Fruit fly (Drosophila melanogaster) whole organism, embryonic: ENCODE measurements around the gene Pde9.
A peak's percentile ranks its signal among the peaks of the same experiment; 100 is the strongest.

Experiments used
- Ada2b ChIP-seq: fragments of 200-800 bp; sonication (Bioruptor generic); IDR thresholded peaks from 2 replicates; pipeline ENCODE4 v1.3.6; 2022; ENCODE audit warnings: missing biosample characterization, missing genetic modification characterization
- Atf3 ChIP-seq: fragments of 200-800 bp; sonication (Bioruptor generic); optimal IDR thresholded peaks from 3 replicates; lab custom pipeline; 2016; ENCODE audit warnings: missing biosample characterization, missing genetic modification characterization
- B-H1 ChIP-seq: fragments of 200-800 bp; sonication (Bioruptor generic); IDR thresholded peaks from 3 replicates; pipeline ENCODE4 v1.3.6; 2022; ENCODE audit warnings: missing biosample characterization, missing genetic modification characterization
- Bgb ChIP-seq: fragments of 200-800 bp; sonication (Bioruptor generic); IDR thresholded peaks from 2 replicates; pipeline ENCODE4 v1.3.6; 2022; ENCODE audit warnings: missing biosample characterization, missing genetic modification characterization; ENCODE audit not compliant: partially characterized antibody
- BtbVII ChIP-seq: fragments of 200-800 bp; sonication (Bioruptor generic); optimal IDR thresholded peaks from 3 replicates; lab custom pipeline; 2017; ENCODE audit warnings: missing biosample characterization, mild to moderate bottlenecking, missing genetic modification characterization
- CG10321 ChIP-seq: fragments of 200-800 bp; sonication (Bioruptor generic); IDR thresholded peaks from 2 replicates; pipeline ENCODE4 v1.3.6; 2022; ENCODE audit warnings: missing biosample characterization, missing genetic modification characterization
- CG11398 ChIP-seq: fragments of 200-800 bp; sonication (Bioruptor generic); optimal IDR thresholded peaks from 2 replicates; lab custom pipeline; 2016; ENCODE audit warnings: missing biosample characterization, missing genetic modification characterization
- CG12236 ChIP-seq: fragments of 200-800 bp; sonication (Bioruptor generic); optimal IDR thresholded peaks from 2 replicates; lab custom pipeline; 2016; ENCODE audit warnings: missing biosample characterization, missing genetic modification characterization
- CG12391 ChIP-seq: fragments of 200-800 bp; sonication (Bioruptor generic); optimal IDR thresholded peaks from 3 replicates; lab custom pipeline; 2018; ENCODE audit warnings: missing biosample characterization, mild to moderate bottlenecking, missing genetic modification characterization, moderate library complexity
- CG13894 ChIP-seq: fragments of 200-800 bp; sonication (Bioruptor generic); optimal IDR thresholded peaks from 3 replicates; lab custom pipeline; 2018; ENCODE audit warnings: missing biosample characterization, mild to moderate bottlenecking, missing genetic modification characterization, moderate library complexity
- CG14965 ChIP-seq: fragments of 200-800 bp; sonication (Bioruptor generic); optimal IDR thresholded peaks from 2 replicates; lab custom pipeline; 2016; ENCODE audit warnings: missing biosample characterization, missing genetic modification characterization, borderline replicate concordance
- CG1602 ChIP-seq: fragments of 200-800 bp; sonication (Bioruptor generic); optimal IDR thresholded peaks from 3 replicates; lab custom pipeline; 2016; ENCODE audit warnings: missing biosample characterization, missing genetic modification characterization
- CG7928 ChIP-seq: fragments of 200-800 bp; sonication (Bioruptor generic); optimal IDR thresholded peaks from 2 replicates; lab custom pipeline; 2017; ENCODE audit warnings: missing biosample characterization, mild to moderate bottlenecking, missing genetic modification characterization
- CG7963 ChIP-seq: fragments of 200-800 bp; sonication (Bioruptor generic); IDR thresholded peaks from 3 replicates; pipeline ENCODE4 v1.3.6; 2022; ENCODE audit warnings: missing biosample characterization, missing genetic modification characterization; ENCODE audit not compliant: partially characterized antibody
- CG7987 ChIP-seq: fragments of 200-800 bp; sonication (Bioruptor generic); optimal IDR thresholded peaks from 2 replicates; lab custom pipeline; 2018; ENCODE audit warnings: missing biosample characterization, mild to moderate bottlenecking, missing genetic modification characterization, moderate library complexity
- CG8281 ChIP-seq: fragments of 200-800 bp; sonication (Bioruptor generic); optimal IDR thresholded peaks from 2 replicates; lab custom pipeline; 2018; ENCODE audit warnings: missing biosample characterization, mild to moderate bottlenecking, missing genetic modification characterization, moderate library complexity
- Dad ChIP-seq: fragments of 200-800 bp; sonication (Bioruptor generic); optimal IDR thresholded peaks from 3 replicates; lab custom pipeline; 2016; ENCODE audit warnings: missing biosample characterization, missing genetic modification characterization
- Deaf1 ChIP-seq: fragments of 200-800 bp; optimal IDR thresholded peaks from 3 replicates; lab custom pipeline; 2019; ENCODE audit warnings: missing biosample characterization, mild to moderate bottlenecking, missing genetic modification characterization, moderate library complexity
- E2f2 ChIP-seq: fragments of 200-800 bp; sonication (Bioruptor generic); IDR thresholded peaks from 2 replicates; pipeline ENCODE4 v1.3.6; 2022; ENCODE audit warnings: missing biosample characterization, missing genetic modification characterization
- Eip74EF ChIP-seq, 2 experiments: fragments of 200-800 bp in 1 of 2; fragments of >200 bp in 1 of 2; sonication (Bioruptor generic) in 1 of 2; optimal IDR thresholded peaks; 2 replicates each; lab custom pipeline; 2017 to 2019; ENCODE audit warnings: missing biosample characterization in 2 of 2, missing genetic modification characterization in 2 of 2, mild to moderate bottlenecking in 1 of 2, moderate library complexity in 1 of 2
- Ets97D ChIP-seq: fragments of 200-800 bp; sonication (Bioruptor generic); optimal IDR thresholded peaks from 3 replicates; lab custom pipeline; 2016; ENCODE audit warnings: missing biosample characterization, missing genetic modification characterization
- HLH3B ChIP-seq: fragments of 200-800 bp; sonication (Bioruptor generic); IDR thresholded peaks from 2 replicates; pipeline ENCODE4 v1.3.6; 2022; ENCODE audit warnings: missing biosample characterization, missing genetic modification characterization
- Ptx1 ChIP-seq: fragments of 200-800 bp; sonication (Bioruptor generic); IDR thresholded peaks from 2 replicates; pipeline ENCODE4 v1.3.6; 2022; ENCODE audit warnings: missing biosample characterization, missing genetic modification characterization
- Sry-β ChIP-seq: fragments of 200-800 bp; sonication (Bioruptor generic); optimal IDR thresholded peaks from 2 replicates; lab custom pipeline; 2018; ENCODE audit warnings: missing biosample characterization, mild to moderate bottlenecking, missing genetic modification characterization, moderate library complexity
- abd-A ChIP-seq: fragments of 200-800 bp; sonication (Bioruptor generic); optimal IDR thresholded peaks from 3 replicates; lab custom pipeline; 2019; ENCODE audit warnings: missing biosample characterization, mild to moderate bottlenecking, missing genetic modification characterization, moderate library complexity
- al ChIP-seq: fragments of 200-800 bp; sonication (Bioruptor generic); IDR thresholded peaks from 2 replicates; pipeline ENCODE4 v1.3.6; 2022; ENCODE audit warnings: missing biosample characterization, missing genetic modification characterization
- bab2 ChIP-seq: fragments of 200-800 bp; sonication (Bioruptor generic); optimal IDR thresholded peaks from 2 replicates; lab custom pipeline; 2016; ENCODE audit warnings: missing biosample characterization, missing genetic modification characterization
- chif ChIP-seq, 2 experiments: fragments of 200-800 bp; sonication (Bioruptor generic); optimal IDR thresholded peaks; 3 replicates each; lab custom pipeline; 2016; ENCODE audit warnings: missing biosample characterization in 2 of 2, missing genetic modification characterization in 2 of 2
- fru ChIP-seq: fragments of >200 bp; optimal IDR thresholded peaks from 2 replicates; lab custom pipeline; 2017
- ftz-f1 ChIP-seq: fragments of 200-800 bp; sonication (Bioruptor generic); optimal IDR thresholded peaks from 2 replicates; lab custom pipeline; 2016; ENCODE audit warnings: missing biosample characterization, missing genetic modification characterization
- h ChIP-seq: fragments of >200 bp; optimal IDR thresholded peaks from 2 replicates; lab custom pipeline; 2017
- hkb ChIP-seq, 2 experiments: fragments of 200-800 bp in 1 of 2; fragments of >200 bp in 1 of 2; sonication (Bioruptor generic) in 1 of 2; IDR thresholded peaks in 1 of 2; optimal IDR thresholded peaks in 1 of 2; 2 replicates each; pipeline versions ENCODE4 v1.3.6 to Lab custom; 2017 to 2022; ENCODE audit warnings: missing biosample characterization in 1 of 2, missing genetic modification characterization in 1 of 2
- kah ChIP-seq: fragments of 200-800 bp; sonication (Bioruptor generic); optimal IDR thresholded peaks from 2 replicates; lab custom pipeline; 2018; ENCODE audit warnings: missing biosample characterization, mild to moderate bottlenecking, missing genetic modification characterization
- kay ChIP-seq: fragments of 200-800 bp; sonication (Bioruptor generic); optimal IDR thresholded peaks from 2 replicates; lab custom pipeline; 2016; ENCODE audit warnings: missing biosample characterization, missing genetic modification characterization
- lilli ChIP-seq: fragments of 200-800 bp; sonication (Bioruptor generic); optimal IDR thresholded peaks from 3 replicates; lab custom pipeline; 2016; ENCODE audit warnings: missing biosample characterization, missing genetic modification characterization
- nau ChIP-seq: fragments of 200-800 bp; sonication (Bioruptor generic); optimal IDR thresholded peaks from 3 replicates; lab custom pipeline; 2017; ENCODE audit warnings: missing biosample characterization, mild to moderate bottlenecking, missing genetic modification characterization, missing genetic modification reagents
- pan ChIP-seq, 4 experiments: fragments of >200 bp in 3 of 4; fragments of 200-800 bp in 1 of 4; sonication (Bioruptor generic) in 1 of 4; optimal IDR thresholded peaks in 3 of 4; IDR thresholded peaks in 1 of 4; 2 replicates each; pipeline versions ENCODE4 v1.3.6 to Lab custom; 2017 to 2022; ENCODE audit warnings: missing biosample characterization in 2 of 4, missing genetic modification characterization in 2 of 4, mixed read lengths in 1 of 4
- peb ChIP-seq: fragments of 200-800 bp; sonication (Bioruptor generic); IDR thresholded peaks from 2 replicates; pipeline ENCODE4 v1.3.6; 2022; ENCODE audit warnings: missing biosample characterization, missing genetic modification characterization
- schlank ChIP-seq: fragments of 200-800 bp; sonication (Bioruptor generic); optimal IDR thresholded peaks from 2 replicates; lab custom pipeline; 2018; ENCODE audit warnings: missing biosample characterization, mild to moderate bottlenecking, missing genetic modification characterization
- sd ChIP-seq: fragments of 200-800 bp; sonication (Bioruptor generic); optimal IDR thresholded peaks from 3 replicates; lab custom pipeline; 2018; ENCODE audit warnings: missing biosample characterization, mild to moderate bottlenecking, missing genetic modification characterization, moderate library complexity
- sima ChIP-seq: fragments of 200-800 bp; sonication (Bioruptor generic); optimal IDR thresholded peaks from 2 replicates; lab custom pipeline; 2016; ENCODE audit warnings: missing biosample characterization, missing genetic modification characterization
- sisA ChIP-seq: fragments of 200-800 bp; sonication (Bioruptor generic); IDR thresholded peaks from 2 replicates; pipeline ENCODE4 v1.3.6; 2022; ENCODE audit warnings: missing biosample characterization, missing genetic modification characterization
- slou ChIP-seq: fragments of 200-800 bp; sonication (Bioruptor generic); optimal IDR thresholded peaks from 3 replicates; lab custom pipeline; 2016; ENCODE audit warnings: missing biosample characterization, missing genetic modification characterization
- sr ChIP-seq: fragments of 200-800 bp; sonication (Bioruptor generic); IDR thresholded peaks from 3 replicates; pipeline ENCODE4 v1.3.6; 2022; ENCODE audit warnings: missing biosample characterization, missing genetic modification characterization
- stc ChIP-seq: fragments of 200-800 bp; sonication (Bioruptor generic); IDR thresholded peaks from 2 replicates; pipeline ENCODE4 v1.3.6; 2022; ENCODE audit warnings: missing biosample characterization, missing genetic modification characterization
- tio ChIP-seq: fragments of 200-800 bp; sonication (Bioruptor generic); optimal IDR thresholded peaks from 2 replicates; lab custom pipeline; 2017; ENCODE audit warnings: missing biosample characterization, missing genetic modification characterization, inconsistent platforms
- vnd ChIP-seq: fragments of 200-800 bp; sonication (Bioruptor generic); IDR thresholded peaks from 3 replicates; pipeline ENCODE4 v1.3.6; 2022; ENCODE audit warnings: missing biosample characterization, missing genetic modification characterization; ENCODE audit not compliant: partially characterized antibody
- zfh1 ChIP-seq: fragments of 200-800 bp; sonication (Bioruptor generic); IDR thresholded peaks from 3 replicates; pipeline ENCODE4 v1.3.6; 2022; ENCODE audit warnings: missing biosample characterization, missing genetic modification characterization

The Pde9 gene

DNA sequence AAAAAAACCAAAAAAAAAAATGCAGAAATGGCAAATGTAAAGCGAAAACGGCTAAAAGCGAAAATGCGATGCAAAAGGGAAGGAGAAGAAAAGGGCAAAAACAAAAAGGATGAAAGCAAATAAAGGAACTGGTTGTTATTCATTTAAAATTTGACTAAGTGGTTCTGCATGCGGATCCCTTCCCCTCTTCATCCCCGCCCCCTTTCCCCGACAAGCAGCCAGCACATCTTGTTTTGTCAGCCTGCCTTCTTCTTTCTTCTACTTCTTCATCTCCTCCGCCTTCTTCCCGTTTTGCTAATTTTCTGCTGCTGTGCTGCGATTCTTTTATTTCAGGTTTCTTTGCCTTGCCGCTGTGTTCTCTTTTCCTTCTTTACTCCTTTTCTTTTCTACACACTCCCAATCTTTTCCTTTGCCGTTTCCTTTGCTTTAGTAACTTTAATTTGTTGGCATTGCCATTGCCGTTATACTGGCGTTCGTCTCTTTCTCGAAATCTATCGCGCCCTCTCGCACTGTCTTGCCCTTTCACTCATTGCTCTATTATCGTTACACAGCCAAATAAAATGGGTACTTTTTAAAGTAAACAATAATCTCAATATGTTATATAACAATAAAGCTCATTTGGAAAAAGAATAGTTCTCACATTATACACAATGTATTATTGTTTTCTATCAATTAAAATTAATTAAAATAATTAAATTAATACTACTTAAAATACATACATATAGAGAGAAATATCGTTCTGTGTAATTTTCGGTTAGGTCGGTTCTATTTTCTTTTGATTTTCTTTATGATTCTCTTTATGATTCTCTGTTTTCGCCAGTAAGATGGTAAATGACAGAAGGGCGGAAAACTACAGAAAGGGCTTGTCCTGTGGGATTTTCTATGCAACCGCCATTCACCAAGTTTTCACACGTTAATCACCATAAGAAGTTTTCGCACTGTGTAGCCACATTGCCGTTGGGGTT lies 149.1 kb downstream of the Pde9 start (continued):
- TF ChIP-seq CG7963 (GFP tag; lab: Robert Waterston, UW) (no peak), abd-A (tag; lab: Kevin White, UChicago) (peak; percentile 52), Sry-β (GFP tag; lab: Kevin White, UChicago) (no peak), Eip74EF (GFP tag; optimal IDR thresholded peaks at IDR 0.05; lab: Kevin White, UChicago) (peak in 1 of 2 experiments; percentile 59), Ets97D (GFP tag; lab: Kevin White, UChicago) (no peak), kah (GFP tag; lab: Kevin White, UChicago) (no peak), CG12236 (GFP tag; lab: Kevin White, UChicago) (no peak), CG12391 (tag; lab: Kevin White, UChicago) (peak; percentile 81), Ptx1 (GFP tag; lab: Robert Waterston, UW) (peak; percentile 54), CG14965 (GFP tag; lab: Kevin White, UChicago) (no peak), CG1602 (GFP tag; lab: Kevin White, UChicago) (peak; percentile 40), BtbVII (peak; percentile 10), sima (GFP tag; lab: Kevin White, UChicago) (no peak), ftz-f1 (GFP tag; lab: Kevin White, UChicago) (no peak), nau (no peak), peb (GFP tag; lab: Robert Waterston, UW) (no peak), stc (0 out of 2 replicates have a peak, but pooled peaks have one; percentile 32), Dad (no peak), tio (peak; percentile 31), lilli (GFP tag; lab: Kevin White, UChicago) (no peak), sisA (GFP tag; lab: Robert Waterston, UW) (peak; percentile 45), Bgb (GFP tag; lab: Robert Waterston, UW) (no peak), vnd (no peak), slou (GFP tag; lab: Kevin White, UChicago) (no peak), Deaf1 (tag; lab: Kevin White, UChicago) (peak; percentile 39), al (GFP tag; lab: Robert Waterston, UW) (no peak), E2f2 (GFP tag; lab: Robert Waterston, UW) (no peak), sd (tag; lab: Kevin White, UChicago) (peak; percentile 10), pan (optimal IDR thresholded peaks at IDR 0.05; lab: Kevin White, UChicago) (no peak), pan (GFP tag; optimal IDR thresholded peaks at IDR 0.05 in 1 of 2, IDR thresholded peaks at IDR 0.05 in 1 of 2) (peak in 1 of 2 experiments; percentile 49), hkb (optimal IDR thresholded peaks at IDR 0.05; lab: Kevin White, UChicago) (no peak), hkb (GFP tag; IDR thresholded peaks at IDR 0.05; lab: Robert Waterston, UW) (no peak), fru (lab: Kevin White, UChicago) (no peak), B-H1 (GFP tag; lab: Robert Waterston, UW) (no peak), CG10321 (GFP tag; lab: Robert Waterston, UW) (peak; percentile 44), kay (no peak), CG7987 (GFP tag; lab: Kevin White, UChicago) (no peak), Ada2b (GFP tag; lab: Robert Waterston, UW) (peak; percentile 24; the same call in 1 of the 2 replicates), CG13894 (tag; lab: Kevin White, UChicago) (no peak), chif (GFP tag; optimal IDR thresholded peaks at IDR 0.05; lab: Kevin White, UChicago) (no peak), CG11398 (GFP tag; lab: Kevin White, UChicago) (no peak), bab2 (GFP tag; lab: Kevin White, UChicago) (no peak), CG7928 (GFP tag; lab: Kevin White, UChicago) (no peak), HLH3B (GFP tag; lab: Robert Waterston, UW) (peak; percentile 44; the same call in 1 of the 2 replicates), h (lab: Kevin White, UChicago) (no peak), sr (GFP tag; lab: Robert Waterston, UW) (no peak), CG8281 (peak; percentile 30), Atf3 (GFP tag; lab: Kevin White, UChicago) (no peak), schlank (tag; lab: Kevin White, UChicago) (no peak), zfh1 (0 out of 3 replicates have a peak, but pooled peaks have one; percentile 13)
